Worm (Caenorhabditis elegans) whole organism, young adult: ENCODE data around the gene exc-5.

ENCODE experiments used
- C17E4.6 ChIP-seq: fragments of 200-800 bp; sonication (Bioruptor generic); IDR thresholded peaks from 2 replicates; pipeline ENCODE4 v1.3.6; 2022; ENCODE audit warnings: missing genetic modification reagents, missing genetic modification characterization, missing compliant biosample characterization
- F10E7.11 ChIP-seq: sonication (generic microtip); optimal IDR thresholded peaks from 2 replicates; lab custom pipeline; 2017; ENCODE audit warnings: mild to moderate bottlenecking, missing genetic modification characterization, moderate library complexity, missing compliant biosample characterization
- F52B5.7 ChIP-seq: sonication (generic microtip); optimal IDR thresholded peaks from 2 replicates; lab custom pipeline; 2016; ENCODE audit warnings: mild to moderate bottlenecking, missing genetic modification characterization, missing compliant biosample characterization
- ama-1 ChIP-seq, 3 experiments: fragments of 150-350 bp in 1 of 3; sonication (generic microtip) in 2 of 3; optimal IDR thresholded peaks; 2 replicates each; lab custom pipeline; 2014 to 2018; ENCODE audit warnings: missing biosample characterization in 2 of 3, missing genetic modification characterization in 2 of 3, missing genetic modification reagents in 2 of 3
- attf-6 ChIP-seq: fragments of 200-800 bp; sonication (Bioruptor generic); IDR thresholded peaks from 2 replicates; pipeline ENCODE4 v1.3.6; 2022; ENCODE audit warnings: missing genetic modification reagents, missing genetic modification characterization, missing compliant biosample characterization
- chd-7 ChIP-seq: sonication (generic microtip); optimal IDR thresholded peaks from 2 replicates; lab custom pipeline; 2016; ENCODE audit warnings: mild to moderate bottlenecking, missing genetic modification characterization, moderate library complexity, missing compliant biosample characterization
- rec-8 ChIP-seq, 2 experiments: sonication (generic microtip); optimal IDR thresholded peaks; 2 replicates each; lab custom pipeline; 2016; ENCODE audit warnings: mild to moderate bottlenecking in 2 of 2, missing genetic modification characterization in 2 of 2, missing genetic modification reagents in 2 of 2, missing genotype in 2 of 2, missing biosample characterization in 1 of 2, missing compliant biosample characterization in 1 of 2, moderate library complexity in 1 of 2
- sea-2 ChIP-seq: fragments of 200-800 bp; sonication (Bioruptor generic); IDR thresholded peaks from 2 replicates; pipeline ENCODE4 v1.3.6; 2022; ENCODE audit warnings: missing genetic modification characterization, missing compliant biosample characterization
- snpc-4 ChIP-seq, 5 experiments: fragments of 150-350 bp in 1 of 5; sonication (generic microtip) in 4 of 5; optimal IDR thresholded peaks; 2 replicates each; lab custom pipeline; 2014 to 2018; ENCODE audit warnings: missing genetic modification characterization in 5 of 5, missing biosample characterization in 3 of 5, antibody characterized with exemption in 2 of 5, mild to moderate bottlenecking in 2 of 5, missing compliant biosample characterization in 2 of 5, missing genotype in 2 of 5, moderate library complexity in 2 of 5, missing genetic modification reagents in 1 of 5
- tbp1 ChIP-seq: fragments of 200-800 bp; sonication (Bioruptor generic); optimal IDR thresholded peaks from 2 replicates; lab custom pipeline; 2018; ENCODE audit warnings: mild to moderate bottlenecking, missing genetic modification characterization, missing compliant biosample characterization
- ztf-25 ChIP-seq: fragments of 200-800 bp; sonication (Bioruptor generic); IDR thresholded peaks from 2 replicates; pipeline ENCODE4 v1.3.6; 2022; ENCODE audit warnings: missing genetic modification reagents, missing genetic modification characterization, missing compliant biosample characterization
- ztf-28 ChIP-seq: fragments of 200-800 bp; sonication (Bioruptor generic); IDR thresholded peaks from 2 replicates; pipeline ENCODE4 v1.3.6; 2022; ENCODE audit warnings: missing genetic modification reagents, missing genetic modification characterization, missing compliant biosample characterization

ce11 chrIV:8790144-8790543 is 23.3 kb downstream of the exc-5 start, which contains the start of gene sru-35:
- TF ChIP-seq rec-8 (tag; optimal IDR thresholded peaks at IDR 0.05; lab: Kevin White, UChicago) (no peak), C17E4.6 (GFP tag; lab: Robert Waterston, UW) (no peak), ztf-28 (GFP tag; lab: Robert Waterston, UW) (no peak), ztf-25 (no peak), F10E7.11 (tag; lab: Kevin White, UChicago) (no peak), sea-2 (no peak), F52B5.7 (tag; lab: Kevin White, UChicago) (no peak), ama-1 (optimal IDR thresholded peaks at IDR 0.05; lab: Kevin White, UChicago) (no peak), ama-1 (GFP tag; optimal IDR thresholded peaks at IDR 0.05; lab: Kevin White, UChicago) (no peak), snpc-4 (GFP tag; optimal IDR thresholded peaks at IDR 0.05; lab: Kevin White, UChicago) (no peak), snpc-4 (tag; optimal IDR thresholded peaks at IDR 0.05; lab: Kevin White, UChicago) (no peak), tbp1 (GFP tag; lab: Kevin White, UChicago) (no peak), chd-7 (tag; lab: Kevin White, UChicago) (no peak), attf-6 (GFP tag; lab: Robert Waterston, UW) (no peak)
